Fruit fly (Drosophila melanogaster) whole organism, prepupa: ENCODE measurements around the gene SdhAL.

Experiments
- CG10631 ChIP-seq: fragments of 200-800 bp; sonication (Bioruptor generic); optimal IDR thresholded peaks from 2 replicates; lab custom pipeline; 2016; ENCODE audit warnings: missing biosample characterization, missing genetic modification characterization
- CG10669 ChIP-seq: fragments of 200-800 bp; sonication (Bioruptor generic); optimal IDR thresholded peaks from 3 replicates; lab custom pipeline; 2018; ENCODE audit warnings: missing biosample characterization, mild to moderate bottlenecking, missing genetic modification characterization, moderate library complexity
- CG11294 ChIP-seq: fragments of 200-800 bp; sonication (Bioruptor generic); IDR thresholded peaks from 2 replicates; pipeline ENCODE4 v1.3.6; 2022; ENCODE audit warnings: missing biosample characterization, missing genetic modification characterization
- CG11762 ChIP-seq: fragments of 200-800 bp; sonication (Bioruptor generic); optimal IDR thresholded peaks from 3 replicates; lab custom pipeline; 2016; ENCODE audit warnings: missing biosample characterization, missing genetic modification characterization; ENCODE audit not compliant: insufficient read depth
- CG15336 ChIP-seq: fragments of 200-800 bp; sonication (Bioruptor generic); IDR thresholded peaks from 2 replicates; pipeline ENCODE4 v1.3.6; 2022; ENCODE audit warnings: missing biosample characterization, missing genetic modification characterization
- CG3032 ChIP-seq: fragments of 200-800 bp; optimal IDR thresholded peaks from 2 replicates; lab custom pipeline; 2019; ENCODE audit warnings: missing biosample characterization, mild to moderate bottlenecking, missing genetic modification characterization, moderate library complexity
- CG31627 ChIP-seq: fragments of 200-800 bp; sonication (Bioruptor generic); optimal IDR thresholded peaks from 3 replicates; lab custom pipeline; 2016; ENCODE audit warnings: missing biosample characterization, missing genetic modification characterization
- CG34406 ChIP-seq: fragments of 200-800 bp; sonication (Bioruptor generic); optimal IDR thresholded peaks from 3 replicates; lab custom pipeline; 2016; ENCODE audit warnings: missing biosample characterization, missing genetic modification characterization
- CG4318 ChIP-seq: fragments of 200-800 bp; sonication (Bioruptor generic); optimal IDR thresholded peaks from 3 replicates; lab custom pipeline; 2017; ENCODE audit warnings: missing biosample characterization, mild to moderate bottlenecking, missing genetic modification characterization
- CG6808 ChIP-seq: fragments of 200-800 bp; sonication (Bioruptor generic); optimal IDR thresholded peaks from 3 replicates; lab custom pipeline; 2017; ENCODE audit warnings: missing biosample characterization, missing genetic modification characterization, mild to moderate bottlenecking, moderate library complexity, missing genetic modification reagents
- CG6854 ChIP-seq: fragments of 200-800 bp; sonication (Bioruptor generic); optimal IDR thresholded peaks from 2 replicates; lab custom pipeline; 2017; ENCODE audit warnings: missing biosample characterization, mild to moderate bottlenecking, missing genetic modification characterization
- CG7368 ChIP-seq: fragments of 200-800 bp; sonication (Bioruptor generic); optimal IDR thresholded peaks from 3 replicates; lab custom pipeline; 2016; ENCODE audit warnings: missing biosample characterization, missing genetic modification characterization
- CG8119 ChIP-seq: fragments of 200-800 bp; sonication (Bioruptor generic); IDR thresholded peaks from 3 replicates; pipeline ENCODE4 v1.3.6; 2022; ENCODE audit warnings: missing biosample characterization, missing genetic modification characterization
- CG9139 ChIP-seq: fragments of 200-800 bp; sonication (Bioruptor generic); optimal IDR thresholded peaks from 3 replicates; lab custom pipeline; 2017; ENCODE audit warnings: missing biosample characterization, mild to moderate bottlenecking, missing genetic modification characterization
- Eip75B ChIP-seq: fragments of 200-800 bp; sonication (Bioruptor generic); optimal IDR thresholded peaks from 3 replicates; lab custom pipeline; 2016; ENCODE audit warnings: missing biosample characterization, missing genetic modification characterization
- Eip78C ChIP-seq: fragments of 200-800 bp; sonication (Bioruptor generic); peaks from one replicate; lab custom pipeline; 2016; ENCODE audit warnings: missing biosample characterization, missing genetic modification characterization
- Eip93F ChIP-seq: fragments of 200-800 bp; sonication (Bioruptor generic); optimal IDR thresholded peaks from 2 replicates; lab custom pipeline; 2016; ENCODE audit warnings: missing biosample characterization, mild to moderate bottlenecking, missing genetic modification characterization
- Ets96B ChIP-seq: fragments of 200-800 bp; optimal IDR thresholded peaks from 2 replicates; lab custom pipeline; 2019; ENCODE audit warnings: missing biosample characterization, mild to moderate bottlenecking, missing genetic modification characterization, moderate library complexity
- Gug ChIP-seq: fragments of 200-800 bp; sonication (Bioruptor generic); IDR thresholded peaks from 2 replicates; pipeline ENCODE4 v1.3.6; 2022; ENCODE audit warnings: missing biosample characterization, missing genetic modification characterization
- Hr38 ChIP-seq: sonication (Bioruptor generic); optimal IDR thresholded peaks from 2 replicates; lab custom pipeline; 2016; ENCODE audit warnings: missing biosample characterization, missing genetic modification characterization
- Hr4 ChIP-seq: fragments of 200-800 bp; sonication (Bioruptor generic); optimal IDR thresholded peaks from 3 replicates; lab custom pipeline; 2016; ENCODE audit warnings: missing biosample characterization, missing genetic modification characterization
- OdsH ChIP-seq: fragments of 200-800 bp; sonication (Bioruptor generic); optimal IDR thresholded peaks from 3 replicates; lab custom pipeline; 2016; ENCODE audit warnings: missing biosample characterization, missing genetic modification characterization
- Smox ChIP-seq: fragments of 200-800 bp; sonication (Bioruptor generic); optimal IDR thresholded peaks from 3 replicates; lab custom pipeline; 2016; ENCODE audit warnings: missing biosample characterization, missing genetic modification characterization
- Sox102F ChIP-seq: fragments of 200-800 bp; sonication (Bioruptor generic); optimal IDR thresholded peaks from 2 replicates; lab custom pipeline; 2016; ENCODE audit warnings: missing biosample characterization, mild to moderate bottlenecking, missing genetic modification characterization
- Sox14 ChIP-seq: fragments of 200-800 bp; sonication (Bioruptor generic); optimal IDR thresholded peaks from 3 replicates; lab custom pipeline; 2016; ENCODE audit warnings: missing biosample characterization, missing genetic modification characterization
- achi ChIP-seq: fragments of 200-800 bp; sonication (Bioruptor generic); optimal IDR thresholded peaks from 3 replicates; lab custom pipeline; 2016; ENCODE audit warnings: missing biosample characterization, missing genetic modification characterization
- acj6 ChIP-seq: fragments of 200-800 bp; sonication (Bioruptor generic); optimal IDR thresholded peaks from 3 replicates; lab custom pipeline; 2016; ENCODE audit warnings: missing biosample characterization, missing genetic modification characterization
- eg ChIP-seq: fragments of 200-800 bp; sonication (Bioruptor generic); IDR thresholded peaks from 3 replicates; pipeline ENCODE4 v1.3.6; 2022; ENCODE audit warnings: missing biosample characterization, missing genetic modification characterization
- esn ChIP-seq: fragments of 200-800 bp; sonication (Bioruptor generic); optimal IDR thresholded peaks from 2 replicates; lab custom pipeline; 2016; ENCODE audit warnings: missing biosample characterization, mild to moderate bottlenecking, missing genetic modification characterization, moderate library complexity
- fd59A ChIP-seq: fragments of 200-800 bp; sonication (Bioruptor generic); optimal IDR thresholded peaks from 2 replicates; lab custom pipeline; 2017; ENCODE audit warnings: missing biosample characterization, mild to moderate bottlenecking, missing genetic modification characterization, missing genetic modification reagents
- fd85E ChIP-seq: fragments of 200-800 bp; sonication (Bioruptor generic); optimal IDR thresholded peaks from 3 replicates; lab custom pipeline; 2016; ENCODE audit warnings: missing biosample characterization, missing genetic modification characterization
- fkh ChIP-seq: fragments of 200-800 bp; sonication (Bioruptor generic); optimal IDR thresholded peaks from 3 replicates; lab custom pipeline; 2017; ENCODE audit warnings: missing biosample characterization, mild to moderate bottlenecking, missing genetic modification characterization, moderate library complexity
- net ChIP-seq: fragments of 200-800 bp; sonication (Bioruptor generic); optimal IDR thresholded peaks from 3 replicates; lab custom pipeline; 2016; ENCODE audit warnings: missing biosample characterization, missing genetic modification characterization
- pdm3 ChIP-seq: fragments of 200-800 bp; sonication (Bioruptor generic); optimal IDR thresholded peaks from 3 replicates; lab custom pipeline; 2016; ENCODE audit warnings: missing biosample characterization, missing genetic modification characterization
- ss ChIP-seq, 2 experiments: fragments of 200-800 bp; sonication (Bioruptor generic); optimal IDR thresholded peaks; 2 replicates in 1 of 2; 3 replicates in 1 of 2; lab custom pipeline; 2017 to 2018; ENCODE audit warnings: mild to moderate bottlenecking in 2 of 2, missing biosample characterization in 2 of 2, missing genetic modification characterization in 2 of 2, moderate library complexity in 1 of 2
- svp ChIP-seq: fragments of 200-800 bp; sonication (Bioruptor generic); peaks from one replicate; lab custom pipeline; 2016; ENCODE audit warnings: missing biosample characterization, missing genetic modification characterization
- topi ChIP-seq: fragments of 200-800 bp; sonication (Bioruptor generic); optimal IDR thresholded peaks from 3 replicates; lab custom pipeline; 2016; ENCODE audit warnings: missing biosample characterization, missing genetic modification characterization

Gene SdhAL

dm6 chr3L:11931619-11932018 lies 7.1 kb upstream of the SdhAL start:
- peak; percentile 50 for TF ChIP-seq svp (GFP tag; lab: Kevin White, UChicago)
- TF ChIP-seq eg (GFP tag; lab: Robert Waterston, UW) = no peak

- TF ChIP-seq CG6808 (GFP tag; lab: Kevin White, UChicago) = no peak
- TF ChIP-seq eg (GFP tag; lab: Robert Waterston, UW) = 0 out of 3 replicates have a peak, but pooled peaks have one; percentile 11
- TF ChIP-seq Sox14 = no peak
- no peak for TF ChIP-seq net
- no peak for TF ChIP-seq svp (GFP tag; lab: Kevin White, UChicago)
- no peak for TF ChIP-seq pdm3 (GFP tag; lab: Kevin White, UChicago)
- TF ChIP-seq topi (GFP tag; lab: Kevin White, UChicago) = no peak
- no peak for TF ChIP-seq Eip78C (GFP tag; lab: Kevin White, UChicago)
- no peak for TF ChIP-seq Ets96B (tag; lab: Kevin White, UChicago)
- TF ChIP-seq CG10669 = no peak
- TF ChIP-seq achi (GFP tag; lab: Kevin White, UChicago) = no peak
- TF ChIP-seq ss (GFP tag; optimal IDR thresholded peaks at IDR 0.05; lab: Kevin White, UChicago) = peak in 1 of 2 experiments; percentile 42
- TF ChIP-seq, all 60 proteins: peak for 2
Observed at dm6 chr3L:11927287-11927743, 2.8 kb upstream of the SdhAL start, which contains the start of gene byn. Gene byn, plus strand, starts transcription at chr3L:11927693.

dm6 chr3L:11925382-11925781 lies 825 bp upstream of the SdhAL start:
- no peak for TF ChIP-seq CG11294 (GFP tag; lab: Robert Waterston, UW)
- TF ChIP-seq Hr38 (GFP tag; lab: Kevin White, UChicago) = no peak
- TF ChIP-seq fd59A = no peak
- TF ChIP-seq acj6 (GFP tag; lab: Kevin White, UChicago) = no peak
- TF ChIP-seq CG31627 = no peak
- TF ChIP-seq CG7368 (GFP tag; lab: Kevin White, UChicago) = no peak
- TF ChIP-seq Eip78C (GFP tag; lab: Kevin White, UChicago) = no peak
- no peak for TF ChIP-seq Eip93F (GFP tag; lab: Kevin White, UChicago)
- no peak for TF ChIP-seq CG8119 (GFP tag; lab: Robert Waterston, UW)
- no peak for TF ChIP-seq esn (GFP tag; lab: Kevin White, UChicago)
- no peak for TF ChIP-seq Sox102F (GFP tag; lab: Kevin White, UChicago)
- TF ChIP-seq CG10631 (GFP tag; lab: Kevin White, UChicago) = no peak
- no peak for TF ChIP-seq ss (GFP tag; optimal IDR thresholded peaks at IDR 0.05; lab: Kevin White, UChicago)
- no peak for TF ChIP-seq CG4318 (GFP tag; lab: Kevin White, UChicago)
- TF ChIP-seq Smox (GFP tag; lab: Kevin White, UChicago) = no peak
- TF ChIP-seq Gug = no peak

dm6 chr3L:11921213-11921612 lies 3.3 kb downstream of the SdhAL start, which contains the start of gene CG11588:
Gene CG11588, plus strand, starts transcription at chr3L:11921513.
- TF ChIP-seq CG10669 (no peak), esn (GFP tag; lab: Kevin White, UChicago) (no peak)

- TF ChIP-seq Eip78C (GFP tag; lab: Kevin White, UChicago) (no peak), fd85E (GFP tag; lab: Kevin White, UChicago) (no peak), Hr4 (GFP tag; lab: Kevin White, UChicago) (no peak), CG9139 (GFP tag; lab: Kevin White, UChicago) (no peak), CG11762 (GFP tag; lab: Kevin White, UChicago) (no peak), CG7368 (GFP tag; lab: Kevin White, UChicago) (no peak), CG3032 (no peak), Eip93F (GFP tag; lab: Kevin White, UChicago) (no peak), CG15336 (no peak), OdsH (GFP tag; lab: Kevin White, UChicago) (no peak), CG34406 (GFP tag; lab: Kevin White, UChicago) (no peak), svp (GFP tag; lab: Kevin White, UChicago) (peak; percentile 42), CG6854 (GFP tag; lab: Kevin White, UChicago) (no peak), Eip75B (GFP tag; lab: Kevin White, UChicago) (peak; percentile 77), Sox102F (GFP tag; lab: Kevin White, UChicago) (no peak), eg (GFP tag; lab: Robert Waterston, UW) (no peak), fkh (peak; percentile 10)
- TF ChIP-seq, all 60 proteins: peak for 3
Observed at dm6 chr3L:11918217-11918616, 6.3 kb downstream of the SdhAL start.
